Worm (Caenorhabditis elegans): ENCODE results near the gene nhr-143.

The nhr-143 gene

DNA sequence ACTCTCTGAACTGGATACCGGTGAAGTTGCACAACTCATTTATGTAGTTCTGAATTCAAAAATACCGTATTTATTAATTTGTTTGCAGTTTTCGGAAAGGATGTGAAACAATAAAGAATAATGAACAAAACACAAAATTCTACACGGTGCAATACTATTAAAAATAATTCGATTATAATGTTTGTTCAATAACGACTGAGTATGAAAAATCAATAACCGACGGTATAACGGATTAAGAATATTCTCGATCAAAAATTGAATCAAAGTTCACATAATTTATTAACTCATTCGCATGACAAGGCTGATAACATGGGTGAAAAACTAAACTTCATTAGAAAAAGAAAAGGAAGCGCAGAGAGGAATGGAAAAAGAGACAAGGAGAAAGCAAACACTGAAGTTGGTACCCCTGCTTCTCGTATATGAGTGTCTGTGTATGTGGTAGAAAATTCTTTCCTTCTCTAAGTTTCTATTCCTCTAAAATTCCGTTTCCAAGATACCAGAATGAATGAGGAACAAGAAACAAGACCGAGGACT is at the start of gene nhr-143:
Gene nhr-143 (minus strand): TSS at position 51 of the 534 bp plus-strand sequence.
- TF ChIP-seq snpc-4 (tag; optimal IDR thresholded peaks at IDR 0.05) (no peak), ces-1 (GFP tag; optimal IDR thresholded peaks at IDR 0.05) (no peak), pha-4 (tag; optimal IDR thresholded peaks at IDR 0.05) (no peak), unc-120 (tag; optimal IDR thresholded peaks at IDR 0.05; ENCODE audit: poor library complexity, severe bottlenecking) (no peak), ztf-11 (tag; optimal IDR thresholded peaks at IDR 0.05) (no peak), mab-5 (tag; optimal IDR thresholded peaks at IDR 0.05) (no peak), ham-2 (GFP tag; optimal IDR thresholded peaks at IDR 0.05) (no peak), nhr-2 (tag; optimal IDR thresholded peaks at IDR 0.05) (no peak), zip-8 (tag; optimal IDR thresholded peaks at IDR 0.05) (no peak), unc-62 (GFP tag; optimal IDR thresholded peaks at IDR 0.05) (no peak), ceh-83 (GFP tag; optimal IDR thresholded peaks at IDR 0.05) (no peak), elt-3 (tag; optimal IDR thresholded peaks at IDR 0.05) (no peak), sem-2 (GFP tag; optimal IDR thresholded peaks at IDR 0.05) (no peak), ceh-39 (tag; optimal IDR thresholded peaks at IDR 0.05) (no peak), M03D4.4 (tag; optimal IDR thresholded peaks at IDR 0.05) (no peak), unc-39 (tag; optimal IDR thresholded peaks at IDR 0.05) (no peak)

DNA sequence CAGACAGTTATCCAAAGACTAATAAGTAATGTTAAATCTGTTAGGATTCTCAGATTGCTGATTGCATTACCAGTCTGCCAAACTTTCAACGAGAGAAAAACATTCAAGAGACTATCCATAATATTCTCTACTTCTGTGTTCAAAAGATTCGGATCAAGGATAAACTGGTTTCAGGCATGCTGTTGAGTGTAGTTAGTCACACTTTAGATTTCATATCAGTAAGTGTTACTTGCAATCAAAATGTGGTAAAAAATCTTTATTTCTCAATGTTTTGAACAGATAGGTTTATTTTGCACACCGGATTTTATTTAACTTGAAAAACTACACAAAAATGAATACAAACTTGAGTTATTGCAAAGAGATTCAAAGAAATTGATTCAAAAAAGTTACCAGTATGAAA is 47.3 kb upstream of the nhr-143 start, which contains the start of gene oac-41:
Gene oac-41 (minus strand): TSS at position 101 of the 400 bp plus-strand sequence.
- TF ChIP-seq hlh-1 (tag; optimal IDR thresholded peaks at IDR 0.05): no peak
- no peak for TF ChIP-seq sem-2 (GFP tag; optimal IDR thresholded peaks at IDR 0.05)
- TF ChIP-seq M03D4.4 (tag; optimal IDR thresholded peaks at IDR 0.05): no peak
- TF ChIP-seq blmp-1 (tag; optimal IDR thresholded peaks at IDR 0.05): no peak
- no peak for TF ChIP-seq sptf-1 (tag; optimal IDR thresholded peaks at IDR 0.05)
- TF ChIP-seq mep-1 (tag; optimal IDR thresholded peaks at IDR 0.05): no peak
- no peak for TF ChIP-seq tbx-8 (GFP tag; optimal IDR thresholded peaks at IDR 0.05)
- no peak for TF ChIP-seq unc-62 (GFP tag; optimal IDR thresholded peaks at IDR 0.05)
- no peak for TF ChIP-seq lin-32 (GFP tag; optimal IDR thresholded peaks at IDR 0.05)
- TF ChIP-seq zip-8 (tag; optimal IDR thresholded peaks at IDR 0.05): no peak
- no peak for TF ChIP-seq elt-1 (tag; optimal IDR thresholded peaks at IDR 0.05; ENCODE audit: borderline replicate concordance, insufficient read depth)
- TF ChIP-seq mab-5 (tag; optimal IDR thresholded peaks at IDR 0.05): no peak

DNA sequence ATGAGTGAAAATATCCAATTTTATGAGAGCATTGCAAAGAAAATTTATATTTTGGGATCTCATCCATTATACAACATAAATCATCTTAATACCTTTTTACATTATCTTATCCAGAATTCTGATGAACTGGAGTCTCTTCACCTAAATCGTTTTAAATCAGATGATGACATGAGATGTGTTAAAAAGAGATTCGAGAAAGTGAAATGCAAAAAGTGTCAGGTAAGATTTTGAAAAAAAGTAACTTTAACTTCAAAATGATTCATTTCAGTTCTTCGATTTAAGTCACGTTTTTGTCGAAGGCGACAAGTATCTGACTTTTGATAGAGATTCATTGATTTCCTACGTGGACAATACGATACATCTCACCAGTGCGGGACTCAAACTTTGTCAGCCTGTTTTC is 44.1 kb upstream of the nhr-143 start:
- TF ChIP-seq mls-2 (tag; optimal IDR thresholded peaks at IDR 0.05) (no peak), M03D4.4 (tag; optimal IDR thresholded peaks at IDR 0.05) (no peak), pha-4 (tag; optimal IDR thresholded peaks at IDR 0.05) (no peak), sptf-1 (tag; optimal IDR thresholded peaks at IDR 0.05) (no peak), sem-2 (GFP tag; optimal IDR thresholded peaks at IDR 0.05) (no peak), mep-1 (tag; optimal IDR thresholded peaks at IDR 0.05) (no peak), drap-1 (GFP tag; optimal IDR thresholded peaks at IDR 0.05) (no peak), mab-5 (tag; optimal IDR thresholded peaks at IDR 0.05) (no peak), ceh-43 (GFP tag; optimal IDR thresholded peaks at IDR 0.05) (no peak), ztf-11 (tag; optimal IDR thresholded peaks at IDR 0.05) (no peak)

DNA sequence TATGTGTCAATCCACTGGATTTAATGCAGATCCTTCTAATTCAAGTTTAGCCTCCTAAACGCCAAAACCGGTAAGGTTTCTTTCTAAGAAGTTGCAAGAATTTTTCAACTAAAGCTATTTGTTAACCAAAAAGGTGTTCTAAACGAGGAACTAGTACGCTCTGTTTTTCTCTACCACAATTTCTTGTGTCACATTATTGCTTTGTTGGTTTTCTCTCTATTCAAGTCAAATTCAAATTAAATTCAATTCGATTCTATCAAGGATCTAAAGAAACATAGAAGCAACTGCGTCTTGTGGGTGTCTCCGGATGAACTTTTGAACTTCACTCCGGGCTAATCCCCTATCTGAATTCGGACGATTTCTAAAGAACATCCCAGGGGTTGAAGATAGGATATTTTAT is 41.7 kb upstream of the nhr-143 start, which contains the start of gene oac-40:
Gene oac-40 (plus strand): TSS at position 301 of the 400 bp plus-strand sequence.
- TF ChIP-seq nhr-28 (tag; optimal IDR thresholded peaks at IDR 0.05) (no peak), zip-8 (tag; optimal IDR thresholded peaks at IDR 0.05) (no peak), cnd-1 (tag; optimal IDR thresholded peaks at IDR 0.05) (no peak), ceh-43 (GFP tag; optimal IDR thresholded peaks at IDR 0.05) (no peak), lin-32 (GFP tag; optimal IDR thresholded peaks at IDR 0.05) (no peak), drap-1 (GFP tag; optimal IDR thresholded peaks at IDR 0.05) (no peak), tbx-8 (GFP tag; optimal IDR thresholded peaks at IDR 0.05) (no peak), unc-39 (tag; optimal IDR thresholded peaks at IDR 0.05) (no peak)

DNA sequence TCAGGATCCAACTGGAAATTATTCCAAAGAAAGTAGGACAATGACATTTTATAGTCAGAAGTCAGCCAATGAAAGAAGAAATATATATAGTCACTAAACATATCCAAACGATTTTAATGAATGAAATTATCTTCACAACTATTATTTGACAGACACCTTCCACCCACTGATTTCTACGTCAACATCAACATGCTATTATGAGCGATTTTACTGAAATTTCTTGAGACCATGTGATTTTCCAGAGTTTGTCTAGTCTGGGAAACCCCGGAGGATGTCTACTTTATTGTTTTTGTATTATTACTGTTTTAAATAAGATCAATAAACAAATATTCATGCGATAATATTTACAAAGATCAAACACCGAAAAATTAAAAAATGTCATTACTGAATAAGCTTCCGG is 40.8 kb upstream of the nhr-143 start, which contains the start of gene srt-18:
Gene srt-18 (minus strand): TSS at position 101 of the 400 bp plus-strand sequence.
- no peak for TF ChIP-seq nhr-28 (tag; optimal IDR thresholded peaks at IDR 0.05)
- TF ChIP-seq lin-13 (tag; optimal IDR thresholded peaks at IDR 0.05): no peak
- no peak for TF ChIP-seq snpc-4 (tag; optimal IDR thresholded peaks at IDR 0.05)
- TF ChIP-seq elt-3 (tag; optimal IDR thresholded peaks at IDR 0.05): no peak
- no peak for TF ChIP-seq flh-1 (GFP tag; optimal IDR thresholded peaks at IDR 0.05)
- no peak for TF ChIP-seq ham-2 (GFP tag; optimal IDR thresholded peaks at IDR 0.05)
- TF ChIP-seq mep-1 (tag; optimal IDR thresholded peaks at IDR 0.05): no peak
- no peak for TF ChIP-seq mls-2 (tag; optimal IDR thresholded peaks at IDR 0.05)
- no peak for TF ChIP-seq zip-8 (tag; optimal IDR thresholded peaks at IDR 0.05)
- TF ChIP-seq sptf-1 (tag; optimal IDR thresholded peaks at IDR 0.05): no peak
